Worm (Caenorhabditis elegans) whole organism, L2 larva: ENCODE results near the gene eas-1.

Experiments
- elt-3 ChIP-seq: sonication (generic microtip); optimal IDR thresholded peaks from 2 replicates; lab custom pipeline; 2017; ENCODE audit warnings: missing biosample characterization, missing genetic modification characterization
- fos-1 ChIP-seq: fragments of 150-350 bp; optimal IDR thresholded peaks from 2 replicates; lab custom pipeline; 2014; ENCODE audit warnings: missing biosample characterization, missing genetic modification characterization
- lsy-2 ChIP-seq, 2 experiments: fragments of 150-350 bp in 1 of 2; sonication (generic microtip) in 1 of 2; optimal IDR thresholded peaks; 2 replicates each; lab custom pipeline; 2014 to 2017; ENCODE audit warnings: missing biosample characterization in 2 of 2, missing genetic modification characterization in 2 of 2
- nhr-11 ChIP-seq: fragments of 150-350 bp; optimal IDR thresholded peaks from 2 replicates; lab custom pipeline; 2014; ENCODE audit warnings: missing biosample characterization, missing genetic modification characterization
- skn-1 ChIP-seq: sonication (generic microtip); optimal IDR thresholded peaks from 2 replicates; lab custom pipeline; 2017; ENCODE audit warnings: missing biosample characterization, missing genetic modification characterization
- sma-3 ChIP-seq: sonication (generic microtip); optimal IDR thresholded peaks from 2 replicates; lab custom pipeline; 2016; ENCODE audit warnings: missing genetic modification reagents, missing genetic modification characterization, missing compliant biosample characterization
- unc-39 ChIP-seq: fragments of 150-350 bp; optimal IDR thresholded peaks from 2 replicates; lab custom pipeline; 2014; ENCODE audit warnings: missing biosample characterization, missing genetic modification characterization

DNA sequence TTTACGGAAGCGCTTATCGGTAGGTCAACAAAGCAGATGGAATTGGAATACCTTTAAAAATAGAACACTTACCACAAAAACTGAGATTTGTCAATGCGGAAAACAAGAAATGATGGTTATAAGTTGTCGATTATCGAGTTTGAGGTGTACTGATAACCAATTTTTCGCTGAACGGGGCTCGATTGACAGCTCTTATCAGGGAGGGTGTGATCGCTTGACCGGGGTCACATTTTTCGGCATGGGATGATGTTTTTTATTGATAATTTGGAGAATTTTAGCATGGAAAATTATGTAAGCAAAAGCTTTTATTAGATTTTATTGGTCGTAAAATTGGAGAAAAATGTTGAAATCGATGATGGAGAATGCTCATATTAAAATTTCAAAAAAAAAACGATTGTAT lies 29.7 kb downstream of the eas-1 start:
- TF ChIP-seq lsy-2 (tag; optimal IDR thresholded peaks at IDR 0.05; lab: Kevin White, UChicago) (no peak), sma-3 (no peak), fos-1 (tag; lab: Kevin White, UChicago) (peak; percentile 91), nhr-11 (tag; lab: Kevin White, UChicago) (no peak), unc-39 (tag; lab: Kevin White, UChicago) (no peak), elt-3 (tag; lab: Kevin White, UChicago) (no peak), skn-1 (no peak)
